Worm (Caenorhabditis elegans): Measurements from ENCODE around the gene taf-6.1.

- TF ChIP-seq F26F4.8 (GFP tag; conservative IDR thresholded peaks at IDR 0.05), result no peak
- no peak for TF ChIP-seq snpc-1.2 (GFP tag; IDR thresholded peaks at IDR 0.05)
- TF ChIP-seq ztf-11 (tag; optimal IDR thresholded peaks at IDR 0.05), result no peak
- no peak for TF ChIP-seq nhr-28 (tag; optimal IDR thresholded peaks at IDR 0.05)
- no peak for TF ChIP-seq F44E2.7 (GFP tag; IDR thresholded peaks at IDR 0.05)
- no peak for TF ChIP-seq dpl-1 (GFP tag; optimal IDR thresholded peaks at IDR 0.05)
- TF ChIP-seq zfp-2 (tag; optimal IDR thresholded peaks at IDR 0.05), result no peak
- no peak for TF ChIP-seq nhr-11 (tag; optimal IDR thresholded peaks at IDR 0.05)
- no peak for TF ChIP-seq ceh-20 (GFP tag; IDR thresholded peaks at IDR 0.05)
- TF ChIP-seq fos-1 (tag; optimal IDR thresholded peaks at IDR 0.05), result no peak
- no peak for TF ChIP-seq ceh-62 (tag; optimal IDR thresholded peaks at IDR 0.05)
- no peak for TF ChIP-seq mdt-29 (GFP tag; IDR thresholded peaks at IDR 0.05)
- TF ChIP-seq nhr-76 (tag; optimal IDR thresholded peaks at IDR 0.05), result no peak
These were observed 35.5 kb downstream of the taf-6.1 start, which contains the start of gene T23F4.2 for ce11 chrII:1163275-1163674.

All from whole organism, L4 larva.